Worm (Caenorhabditis elegans) whole organism, young adult: ENCODE data around the gene T05A8.7.
A peak's percentile ranks its signal among the peaks of the same experiment; 100 is the strongest.

Experiments used
- B0336.3 ChIP-seq: fragments of 200-800 bp; sonication (Bioruptor generic); IDR thresholded peaks from 2 replicates; pipeline ENCODE4 v1.3.6; 2022; ENCODE audit warnings: missing genetic modification characterization, missing compliant biosample characterization
- D2030.7 ChIP-seq: fragments of 200-800 bp; sonication (Bioruptor generic); IDR thresholded peaks from 2 replicates; pipeline ENCODE4 v1.3.6; 2022; ENCODE audit warnings: missing genetic modification reagents, missing genetic modification characterization, missing compliant biosample characterization
- F33H1.4 ChIP-seq: fragments of 200-800 bp; sonication (Bioruptor generic); IDR thresholded peaks from 2 replicates; pipeline ENCODE4 v1.3.6; 2022; ENCODE audit warnings: missing genetic modification reagents, missing genetic modification characterization, missing compliant biosample characterization
- F55B11.4 ChIP-seq: sonication (generic microtip); optimal IDR thresholded peaks from 2 replicates; lab custom pipeline; 2016; ENCODE audit warnings: missing compliant biosample characterization, missing genetic modification characterization, borderline replicate concordance; ENCODE audit not compliant: insufficient read depth
- K11D2.4 ChIP-seq: fragments of 200-800 bp; sonication (Bioruptor generic); IDR thresholded peaks from 2 replicates; pipeline ENCODE4 v1.3.6; 2022; ENCODE audit warnings: missing genetic modification reagents, missing genetic modification characterization, missing compliant biosample characterization
- K12H6.12 ChIP-seq: fragments of 200-800 bp; sonication (Bioruptor generic); optimal IDR thresholded peaks from 2 replicates; lab custom pipeline; 2018; ENCODE audit warnings: mild to moderate bottlenecking, missing genetic modification characterization, missing compliant biosample characterization
- Y95B8A.8 ChIP-seq: fragments of 200-800 bp; sonication (Bioruptor generic); IDR thresholded peaks from 2 replicates; pipeline ENCODE4 v1.3.6; 2022; ENCODE audit warnings: missing genetic modification reagents, missing genetic modification characterization, missing compliant biosample characterization
- aptf-2 ChIP-seq: fragments of 200-800 bp; sonication (Bioruptor generic); conservative IDR thresholded peaks from 2 replicates; pipeline ENCODE4 v1.3.6; 2022; ENCODE audit warnings: missing genetic modification reagents, missing genetic modification characterization, missing compliant biosample characterization
- athp-1 ChIP-seq: sonication (generic microtip); optimal IDR thresholded peaks from 2 replicates; lab custom pipeline; 2017; ENCODE audit warnings: mild to moderate bottlenecking, missing genetic modification characterization, missing compliant biosample characterization
- attf-5 ChIP-seq: fragments of 200-800 bp; sonication (Bioruptor generic); optimal IDR thresholded peaks from 2 replicates; lab custom pipeline; 2018; ENCODE audit warnings: mild to moderate bottlenecking, missing genetic modification characterization, missing compliant biosample characterization
- bed-2 ChIP-seq: fragments of 200-800 bp; sonication (Bioruptor generic); IDR thresholded peaks from 2 replicates; pipeline ENCODE4 v1.3.6; 2022; ENCODE audit warnings: missing genetic modification reagents, missing genetic modification characterization, missing compliant biosample characterization
- ceh-100 ChIP-seq: fragments of 200-800 bp; sonication (Bioruptor generic); IDR thresholded peaks from 2 replicates; pipeline ENCODE4 v1.3.6; 2022; ENCODE audit warnings: missing genetic modification reagents, missing genetic modification characterization, missing compliant biosample characterization
- ceh-27 ChIP-seq: fragments of 200-800 bp; sonication (Bioruptor generic); optimal IDR thresholded peaks from 2 replicates; lab custom pipeline; 2018; ENCODE audit warnings: mild to moderate bottlenecking, missing genetic modification characterization, moderate library complexity, missing compliant biosample characterization
- ceh-40 ChIP-seq: fragments of 200-800 bp; sonication (Bioruptor generic); IDR thresholded peaks from 2 replicates; pipeline ENCODE4 v1.3.6; 2022; ENCODE audit warnings: missing genetic modification characterization, missing compliant biosample characterization
- ceh-58 ChIP-seq: fragments of 200-800 bp; sonication (Bioruptor generic); IDR thresholded peaks from 2 replicates; pipeline ENCODE4 v1.3.6; 2022; ENCODE audit warnings: missing genetic modification characterization, missing compliant biosample characterization
- dox-1 ChIP-seq: fragments of 200-800 bp; sonication (Bioruptor generic); IDR thresholded peaks from 2 replicates; pipeline ENCODE4 v1.3.6; 2022; ENCODE audit warnings: missing genetic modification reagents, missing genetic modification characterization, missing compliant biosample characterization
- efl-1 ChIP-seq: fragments of 150-350 bp; optimal IDR thresholded peaks from 2 replicates; lab custom pipeline; 2014; ENCODE audit warnings: missing biosample characterization, missing genetic modification reagents, missing genetic modification characterization
- egrh-3 ChIP-seq: fragments of 200-800 bp; sonication (Bioruptor generic); IDR thresholded peaks from 2 replicates; pipeline ENCODE4 v1.3.6; 2022; ENCODE audit warnings: missing genetic modification reagents, missing genetic modification characterization, missing compliant biosample characterization
- fkh-3 ChIP-seq: sonication (generic microtip); optimal IDR thresholded peaks from 2 replicates; lab custom pipeline; 2016; ENCODE audit warnings: mild to moderate bottlenecking, missing genetic modification characterization, missing compliant biosample characterization
- lin-26 ChIP-seq: fragments of 200-800 bp; sonication (Bioruptor generic); IDR thresholded peaks from 2 replicates; pipeline ENCODE4 v1.3.6; 2022; ENCODE audit warnings: missing genetic modification reagents, missing genetic modification characterization, missing compliant biosample characterization
- lin-54 ChIP-seq: fragments of 200-800 bp; sonication (Bioruptor generic); optimal IDR thresholded peaks from 2 replicates; lab custom pipeline; 2018; ENCODE audit warnings: mild to moderate bottlenecking, missing genetic modification characterization, missing compliant biosample characterization
- lsl-1 ChIP-seq: fragments of 200-800 bp; sonication (Bioruptor generic); optimal IDR thresholded peaks from 2 replicates; lab custom pipeline; 2018; ENCODE audit warnings: mild to moderate bottlenecking, missing genetic modification characterization, moderate library complexity, missing compliant biosample characterization
- lsy-27 ChIP-seq: sonication (generic microtip); optimal IDR thresholded peaks from 2 replicates; lab custom pipeline; 2017; ENCODE audit warnings: missing genetic modification characterization, mild to moderate bottlenecking, missing compliant biosample characterization, antibody characterized with exemption, missing genotype, borderline replicate concordance; ENCODE audit not compliant: insufficient read depth
- madf-6 ChIP-seq: fragments of 200-800 bp; sonication (Bioruptor generic); IDR thresholded peaks from 2 replicates; pipeline ENCODE4 v1.3.6; 2022; ENCODE audit warnings: missing genetic modification reagents, missing genetic modification characterization, missing compliant biosample characterization
- madf-8 ChIP-seq: fragments of 200-800 bp; sonication (Bioruptor generic); conservative IDR thresholded peaks from 2 replicates; pipeline ENCODE4 v1.3.6; 2022; ENCODE audit warnings: missing genetic modification reagents, missing genetic modification characterization, missing compliant biosample characterization
- mcd-1 ChIP-seq: fragments of 200-800 bp; sonication (Bioruptor generic); IDR thresholded peaks from 2 replicates; pipeline ENCODE4 v1.3.6; 2022; ENCODE audit warnings: missing genetic modification reagents, missing genetic modification characterization, missing compliant biosample characterization
- mxl-1 ChIP-seq: sonication (generic microtip); optimal IDR thresholded peaks from 2 replicates; lab custom pipeline; 2016; ENCODE audit warnings: missing genetic modification characterization, missing compliant biosample characterization
- nhr-120 ChIP-seq: fragments of 200-800 bp; sonication (Bioruptor generic); IDR thresholded peaks from 2 replicates; pipeline ENCODE4 v1.3.6; 2022; ENCODE audit warnings: missing genetic modification characterization, missing compliant biosample characterization
- nhr-179 ChIP-seq: sonication (generic microtip); optimal IDR thresholded peaks from 2 replicates; lab custom pipeline; 2016; ENCODE audit warnings: mild to moderate bottlenecking, missing genetic modification characterization, missing compliant biosample characterization
- nhr-27 ChIP-seq: fragments of 200-800 bp; sonication (Bioruptor generic); optimal IDR thresholded peaks from 2 replicates; lab custom pipeline; 2018; ENCODE audit warnings: mild to moderate bottlenecking, missing genetic modification characterization, moderate library complexity, missing compliant biosample characterization
- nhr-90 ChIP-seq: sonication (generic microtip); optimal IDR thresholded peaks from 2 replicates; lab custom pipeline; 2016; ENCODE audit warnings: missing genotype, mild to moderate bottlenecking, missing genetic modification characterization, missing compliant biosample characterization
- rcor-1 ChIP-seq: fragments of 200-800 bp; sonication (Bioruptor generic); IDR thresholded peaks from 2 replicates; pipeline ENCODE4 v1.3.6; 2022; ENCODE audit warnings: missing genetic modification reagents, missing genetic modification characterization, missing compliant biosample characterization
- rec-8 ChIP-seq, 2 experiments: sonication (generic microtip); optimal IDR thresholded peaks; 2 replicates each; lab custom pipeline; 2016; ENCODE audit warnings: mild to moderate bottlenecking in 2 of 2, missing genetic modification characterization in 2 of 2, missing genetic modification reagents in 2 of 2, missing genotype in 2 of 2, missing biosample characterization in 1 of 2, missing compliant biosample characterization in 1 of 2, moderate library complexity in 1 of 2
- sea-2 ChIP-seq: fragments of 200-800 bp; sonication (Bioruptor generic); IDR thresholded peaks from 2 replicates; pipeline ENCODE4 v1.3.6; 2022; ENCODE audit warnings: missing genetic modification characterization, missing compliant biosample characterization
- somi-1 ChIP-seq: fragments of 200-800 bp; sonication (Bioruptor generic); optimal IDR thresholded peaks from 2 replicates; lab custom pipeline; 2018; ENCODE audit warnings: mild to moderate bottlenecking, missing genetic modification characterization, missing compliant biosample characterization
- sptf-2 ChIP-seq: fragments of 200-800 bp; sonication (Bioruptor generic); optimal IDR thresholded peaks from 2 replicates; lab custom pipeline; 2018; ENCODE audit warnings: mild to moderate bottlenecking, missing genetic modification characterization, missing compliant biosample characterization
- tbp1 ChIP-seq: fragments of 200-800 bp; sonication (Bioruptor generic); optimal IDR thresholded peaks from 2 replicates; lab custom pipeline; 2018; ENCODE audit warnings: mild to moderate bottlenecking, missing genetic modification characterization, missing compliant biosample characterization
- tbx-9 ChIP-seq: sonication (generic microtip); optimal IDR thresholded peaks from 2 replicates; lab custom pipeline; 2016; ENCODE audit warnings: borderline replicate concordance, missing genetic modification characterization, inconsistent platforms, missing compliant biosample characterization
- tlf-1 ChIP-seq: fragments of 200-800 bp; sonication (Bioruptor generic); optimal IDR thresholded peaks from 2 replicates; lab custom pipeline; 2018; ENCODE audit warnings: mild to moderate bottlenecking, missing genetic modification characterization, missing compliant biosample characterization
- unc-130 ChIP-seq: sonication (generic microtip); optimal IDR thresholded peaks from 2 replicates; lab custom pipeline; 2016; ENCODE audit warnings: missing genetic modification reagents, missing genetic modification characterization, missing compliant biosample characterization
- unc-62 ChIP-seq: fragments of 150-350 bp; optimal IDR thresholded peaks from 2 replicates; lab custom pipeline; 2014; ENCODE audit warnings: missing biosample characterization, missing genetic modification reagents, missing genetic modification characterization
- zfh-2 ChIP-seq: fragments of 200-800 bp; sonication (Bioruptor generic); conservative IDR thresholded peaks from 2 replicates; pipeline ENCODE4 v1.3.6; 2022; ENCODE audit warnings: missing genetic modification reagents, missing genetic modification characterization, missing compliant biosample characterization
- ztf-18 ChIP-seq: sonication (generic microtip); optimal IDR thresholded peaks from 2 replicates; lab custom pipeline; 2016; ENCODE audit warnings: missing genotype, mild to moderate bottlenecking, missing genetic modification characterization, missing compliant biosample characterization
- ztf-26 ChIP-seq: sonication (generic microtip); optimal IDR thresholded peaks from 2 replicates; lab custom pipeline; 2017; ENCODE audit warnings: missing genetic modification characterization, missing compliant biosample characterization
- ztf-3 ChIP-seq: fragments of 200-800 bp; sonication (Bioruptor generic); optimal IDR thresholded peaks from 2 replicates; lab custom pipeline; 2018; ENCODE audit warnings: mild to moderate bottlenecking, missing genetic modification characterization, missing compliant biosample characterization

Gene T05A8.7

ce11 chrII:2754595-2754994, 12.4 kb upstream of the T05A8.7 start:
- no peak for TF ChIP-seq rec-8 (tag; optimal IDR thresholded peaks at IDR 0.05; lab: Kevin White, UChicago)
- TF ChIP-seq ztf-18 (tag; lab: Kevin White, UChicago), result no peak
- TF ChIP-seq zfh-2 (GFP tag; lab: Robert Waterston, UW), result peak; percentile 73
- TF ChIP-seq sea-2 (GFP tag; lab: Robert Waterston, UW), result no peak
- no peak for TF ChIP-seq ceh-40 (GFP tag; lab: Robert Waterston, UW)
- peak; percentile 52; the same call in 1 of the 2 replicates for TF ChIP-seq egrh-3 (GFP tag; lab: Robert Waterston, UW)
- TF ChIP-seq lin-26, result 0 out of 2 replicates have a peak, but pooled peaks have one; percentile 4

ce11 chrII:2752999-2753398, 10.8 kb upstream of the T05A8.7 start, which contains the start of gene F29A7.3:
F29A7.3 (plus strand) TSS chrII:2753299.
- no peak for TF ChIP-seq K11D2.4 (GFP tag; lab: Robert Waterston, UW)
- no peak for TF ChIP-seq nhr-179 (tag; lab: Kevin White, UChicago)
- no peak for TF ChIP-seq zfh-2 (GFP tag; lab: Robert Waterston, UW)
- TF ChIP-seq ztf-3 (GFP tag; lab: Kevin White, UChicago), result no peak
- no peak for TF ChIP-seq ceh-58 (GFP tag; lab: Robert Waterston, UW)
- no peak for TF ChIP-seq sptf-2 (GFP tag; lab: Kevin White, UChicago)
- no peak for TF ChIP-seq lin-54
- TF ChIP-seq unc-62, result no peak

- TF ChIP-seq unc-130 (GFP tag; lab: Kevin White, UChicago) (peak; percentile 35), fkh-3 (tag; lab: Kevin White, UChicago) (no peak), madf-8 (GFP tag; lab: Robert Waterston, UW) (peak; percentile 23), nhr-27 (no peak), B0336.3 (GFP tag; lab: Robert Waterston, UW) (no peak), D2030.7 (GFP tag; lab: Robert Waterston, UW) (peak; percentile 55), ceh-100 (GFP tag; lab: Robert Waterston, UW) (peak; percentile 38), nhr-90 (tag; lab: Kevin White, UChicago) (no peak), tbp1 (GFP tag; lab: Kevin White, UChicago) (peak; percentile 21), nhr-120 (GFP tag; lab: Robert Waterston, UW) (no peak), athp-1 (tag; lab: Kevin White, UChicago) (no peak), rcor-1 (GFP tag; lab: Robert Waterston, UW) (peak; percentile 35; the same call in 1 of the 2 replicates), tbx-9 (tag; lab: Kevin White, UChicago) (no peak), attf-5 (peak; percentile 66), aptf-2 (GFP tag; lab: Robert Waterston, UW) (peak; percentile 54; the same call in 1 of the 2 replicates), unc-62 (no peak), F33H1.4 (GFP tag; lab: Robert Waterston, UW) (peak; percentile 36; the same call in 1 of the 2 replicates), ceh-27 (GFP tag; lab: Kevin White, UChicago) (peak; percentile 54), lin-54 (peak; percentile 55), lsl-1 (GFP tag; lab: Kevin White, UChicago) (peak; percentile 13), lsy-27 (no peak), bed-2 (GFP tag; lab: Robert Waterston, UW) (0 out of 2 replicates have a peak, but pooled peaks have one; percentile 55), mcd-1 (GFP tag; lab: Robert Waterston, UW) (peak; percentile 96), ztf-26 (tag; lab: Kevin White, UChicago) (no peak), tlf-1 (GFP tag; lab: Kevin White, UChicago) (no peak), K12H6.12 (tag; lab: Kevin White, UChicago) (peak; percentile 31), mxl-1 (tag; lab: Kevin White, UChicago) (no peak), F55B11.4 (tag; lab: Kevin White, UChicago) (no peak), somi-1 (GFP tag; lab: Kevin White, UChicago) (no peak), dox-1 (GFP tag; lab: Robert Waterston, UW) (peak; percentile 63; the same call in 1 of the 2 replicates), Y95B8A.8 (GFP tag; lab: Robert Waterston, UW) (no peak), madf-6 (peak; percentile 62), efl-1 (GFP tag; lab: Kevin White, UChicago) (no peak)
Measured at ce11 chrII:2752536-2752935, 10.4 kb upstream of the T05A8.7 start, which contains the start of gene F29A7.6. F29A7.6 (minus strand) TSS chrII:2752611.
